Worm (Caenorhabditis elegans): Measurements from ENCODE around the gene F09E5.12.
A peak's percentile ranks its signal among the peaks of the same experiment; 100 is the strongest.

The F09E5.12 gene

DNA sequence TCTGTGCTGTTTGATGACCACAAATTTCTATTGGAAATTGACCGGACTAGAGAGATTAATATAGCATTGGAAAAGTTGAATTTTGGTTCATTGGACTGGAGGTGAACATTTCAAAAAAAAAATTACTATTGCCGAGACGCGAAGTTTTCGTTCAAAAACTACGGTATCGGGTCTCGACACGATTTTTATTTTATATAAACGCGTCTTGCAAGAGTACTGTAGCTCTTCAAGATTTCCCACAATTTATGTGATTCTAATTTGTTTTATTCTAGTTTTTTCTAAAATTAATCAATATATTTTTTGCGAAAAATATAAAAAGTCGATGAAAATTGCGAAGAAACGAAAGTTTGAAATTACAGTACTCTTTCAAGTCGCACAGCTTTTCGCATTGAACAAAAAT, at the start of gene F09E5.12:
TSS of gene F09E5.12 (minus strand) at position 101 of the 400 bp plus-strand sequence.
- no peak for TF ChIP-seq pqm-1 (tag; optimal IDR thresholded peaks at IDR 0.05)
- no peak for TF ChIP-seq odd-2 (tag; optimal IDR thresholded peaks at IDR 0.05)
- no peak for TF ChIP-seq ceh-34 (tag; optimal IDR thresholded peaks at IDR 0.05)
- TF ChIP-seq ceh-45 (GFP tag; IDR thresholded peaks at IDR 0.05), result no peak
- TF ChIP-seq lin-11 (tag; optimal IDR thresholded peaks at IDR 0.05), result no peak
- TF ChIP-seq pax-1 (tag; optimal IDR thresholded peaks at IDR 0.05), result no peak
- TF ChIP-seq fkh-10 (GFP tag; optimal IDR thresholded peaks at IDR 0.05), result no peak
- TF ChIP-seq ceh-6 (GFP tag; optimal IDR thresholded peaks at IDR 0.05), result no peak
- TF ChIP-seq K02D7.2 (tag; optimal IDR thresholded peaks at IDR 0.05), result no peak
- TF ChIP-seq tbx-7 (tag; optimal IDR thresholded peaks at IDR 0.05), result no peak
- no peak for TF ChIP-seq ceh-30 (tag; optimal IDR thresholded peaks at IDR 0.05)

DNA sequence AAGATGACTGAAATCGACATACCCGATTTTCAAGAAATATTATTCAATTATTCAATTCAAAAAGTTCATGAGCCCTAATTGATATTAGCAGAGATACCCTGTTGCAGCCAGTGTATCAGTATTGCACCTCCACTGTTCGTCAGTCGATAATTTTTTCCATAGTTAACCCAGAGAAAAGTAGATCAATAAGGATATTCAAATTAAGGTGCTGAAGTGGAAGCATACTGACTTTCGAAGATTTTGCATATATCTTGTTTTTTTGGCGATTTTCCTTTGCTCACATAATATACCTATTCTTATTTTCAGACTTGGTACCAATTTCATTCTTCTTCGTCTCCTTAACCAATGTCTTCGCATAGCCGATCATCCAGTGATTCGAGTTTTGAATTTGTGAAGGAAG, 48.4 kb upstream of the F09E5.12 start, which contains the start of gene EEED8.15:
TSS of gene EEED8.15 (plus strand) at position 301 of the 400 bp plus-strand sequence.
- TF ChIP-seq ceh-34 (tag; optimal IDR thresholded peaks at IDR 0.05), result no peak
- no peak for TF ChIP-seq lin-11 (tag; optimal IDR thresholded peaks at IDR 0.05)
- no peak for TF ChIP-seq ceh-30 (tag; optimal IDR thresholded peaks at IDR 0.05)
- no peak for TF ChIP-seq ceh-22 (tag; optimal IDR thresholded peaks at IDR 0.05)
- no peak for TF ChIP-seq Y22D7AL.16 (tag; optimal IDR thresholded peaks at IDR 0.05)
- no peak for TF ChIP-seq nhr-232 (tag; optimal IDR thresholded peaks at IDR 0.05)
- TF ChIP-seq ceh-9 (tag; optimal IDR thresholded peaks at IDR 0.05), result no peak
- TF ChIP-seq ceh-19 (GFP tag; optimal IDR thresholded peaks at IDR 0.05), result no peak
- TF ChIP-seq ttx-3 (tag; optimal IDR thresholded peaks at IDR 0.05), result no peak
- TF ChIP-seq ama-1 (optimal IDR thresholded peaks at IDR 0.05), result no peak
- no peak for TF ChIP-seq C08G9.2 (tag; optimal IDR thresholded peaks at IDR 0.05)
- no peak for TF ChIP-seq K09A11.1 (tag; optimal IDR thresholded peaks at IDR 0.05; ENCODE audit: insufficient read depth)

- TF ChIP-seq unc-86 (tag; optimal IDR thresholded peaks at IDR 0.05) (no peak), sdc-2 (tag; optimal IDR thresholded peaks at IDR 0.05) (no peak), ceh-14 (tag; optimal IDR thresholded peaks at IDR 0.05) (no peak), ref-2 (tag; optimal IDR thresholded peaks at IDR 0.05) (peak; percentile 8), ceh-48 (tag; optimal IDR thresholded peaks at IDR 0.05) (peak; percentile 36), pha-4 (tag; optimal IDR thresholded peaks at IDR 0.05) (no peak), nfya-1 (tag; optimal IDR thresholded peaks at IDR 0.05) (peak; percentile 40), unc-42 (tag; optimal IDR thresholded peaks at IDR 0.05) (peak; percentile 54), elt-2 (tag; optimal IDR thresholded peaks at IDR 0.05) (peak; percentile 42)
Measured at ce11 chrII:5418317-5418716, 47.8 kb upstream of the F09E5.12 start.

DNA sequence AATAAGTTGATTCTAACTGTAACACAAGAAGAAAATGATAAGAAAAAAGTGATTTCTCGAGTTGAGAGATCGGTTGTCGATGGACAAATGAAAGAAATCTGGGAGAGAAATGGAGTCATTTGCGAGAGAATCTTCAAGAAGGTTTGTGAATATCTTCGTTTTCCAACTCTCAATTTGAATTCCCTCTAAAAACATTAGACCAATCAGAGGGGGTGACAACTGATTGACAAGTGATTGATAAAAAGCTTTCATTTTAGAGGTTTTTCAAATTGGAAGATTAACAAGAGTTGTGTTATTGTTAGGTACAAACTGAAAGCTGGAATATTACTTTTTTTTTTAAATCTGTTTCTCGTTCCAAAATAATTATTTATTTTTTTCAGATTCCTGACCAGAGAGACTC, 47.4 kb upstream of the F09E5.12 start:
- TF ChIP-seq unc-55 (GFP tag; optimal IDR thresholded peaks at IDR 0.05) (peak; percentile 90), sox-2 (GFP tag; IDR thresholded peaks at IDR 0.05) (no peak)

- no peak for TF ChIP-seq npax-4 (tag; optimal IDR thresholded peaks at IDR 0.05)
- no peak for TF ChIP-seq ceh-45 (GFP tag; IDR thresholded peaks at IDR 0.05)
- TF ChIP-seq ceh-9 (tag; optimal IDR thresholded peaks at IDR 0.05), result no peak
- TF ChIP-seq C08G9.2 (tag; optimal IDR thresholded peaks at IDR 0.05), result no peak
- TF ChIP-seq ahr-1 (tag; optimal IDR thresholded peaks at IDR 0.05), result no peak
- TF ChIP-seq madf-2 (tag; optimal IDR thresholded peaks at IDR 0.05), result no peak
- no peak for TF ChIP-seq ceh-30 (tag; optimal IDR thresholded peaks at IDR 0.05)
- no peak for TF ChIP-seq pha-2 (tag; optimal IDR thresholded peaks at IDR 0.05)
- TF ChIP-seq tbx-2 (tag; optimal IDR thresholded peaks at IDR 0.05), result peak; percentile 3
- TF ChIP-seq sdc-2 (tag; optimal IDR thresholded peaks at IDR 0.05), result no peak
- TF ChIP-seq syd-9 (tag; optimal IDR thresholded peaks at IDR 0.05), result no peak
- TF ChIP-seq unc-55 (GFP tag; optimal IDR thresholded peaks at IDR 0.05), result peak; percentile 39
- TF ChIP-seq lim-6 (tag; optimal IDR thresholded peaks at IDR 0.05), result no peak
- no peak for TF ChIP-seq ceh-48 (tag; optimal IDR thresholded peaks at IDR 0.05)
- TF ChIP-seq hlh-30 (tag; optimal IDR thresholded peaks at IDR 0.05; ENCODE audit: insufficient read depth), result peak; percentile 24
- TF ChIP-seq nhr-232 (tag; optimal IDR thresholded peaks at IDR 0.05), result no peak
- TF ChIP-seq K02D7.2 (tag; optimal IDR thresholded peaks at IDR 0.05), result no peak
- TF ChIP-seq hlh-6 (tag; optimal IDR thresholded peaks at IDR 0.05), result no peak
- no peak for TF ChIP-seq nfya-1 (tag; optimal IDR thresholded peaks at IDR 0.05)
- no peak for TF ChIP-seq sox-2 (GFP tag; IDR thresholded peaks at IDR 0.05)
- TF ChIP-seq tbx-7 (tag; optimal IDR thresholded peaks at IDR 0.05), result no peak
- TF ChIP-seq fax-1 (tag; optimal IDR thresholded peaks at IDR 0.05), result no peak
Measured at ce11 chrII:5416204-5416764, 45.7 kb upstream of the F09E5.12 start, which contains the start of gene EEED8.2. TSS of gene EEED8.2 (plus strand) at chrII:5416714.

Data from whole organism, late embryonic.